Worm (Caenorhabditis elegans) whole organism, L4 larva: ENCODE measurements around the gene nep-23.

Experiments used
- fos-1 ChIP-seq: fragments of 150-350 bp; optimal IDR thresholded peaks from 2 replicates; lab custom pipeline; 2014; ENCODE audit warnings: missing biosample characterization, missing genetic modification characterization
- jun-1 ChIP-seq: fragments of 150-350 bp; optimal IDR thresholded peaks from 2 replicates; lab custom pipeline; 2014; ENCODE audit warnings: missing biosample characterization, missing genetic modification reagents, missing genetic modification characterization
- lsy-2 ChIP-seq, 2 experiments: fragments of 150-350 bp in 1 of 2; sonication (generic microtip) in 1 of 2; optimal IDR thresholded peaks; 2 replicates each; lab custom pipeline; 2014 to 2017; ENCODE audit warnings: missing biosample characterization in 2 of 2, missing genetic modification characterization in 2 of 2

- TF ChIP-seq fos-1 (tag; lab: Kevin White, UChicago) (no peak), jun-1 (tag; lab: Kevin White, UChicago) (no peak), lsy-2 (tag; optimal IDR thresholded peaks at IDR 0.05; lab: Kevin White, UChicago) (no peak)
Observed at ce11 chrIV:16962445-16962844, 42.3 kb downstream of the nep-23 start.
